Fruit fly (Drosophila melanogaster): ENCODE results near the gene CG14966.

Gene CG14966

DNA sequence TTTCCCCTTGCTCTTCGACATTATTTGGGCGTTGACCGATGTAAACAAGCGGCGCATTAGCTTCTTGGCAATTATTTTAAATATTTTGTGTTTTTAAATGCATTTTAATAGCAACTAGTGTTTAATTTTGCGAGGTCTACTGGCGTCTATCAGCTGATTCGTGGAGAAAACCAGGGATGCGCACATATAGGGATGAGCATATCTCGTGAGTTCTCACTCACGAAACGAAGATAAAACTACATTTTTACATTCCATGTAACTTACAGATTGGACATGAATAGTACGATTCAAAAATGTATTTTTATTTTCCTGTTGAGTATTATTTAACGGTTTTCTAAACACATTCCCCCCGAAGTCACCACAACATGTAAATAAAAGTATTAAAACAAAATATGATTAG is at the start of gene CG14966:
CG14966 (minus strand) TSS at position 168 of the 400 bp plus-strand sequence.
- TF ChIP-seq bab1 (GFP tag; optimal IDR thresholded peaks at IDR 0.05) (peak; percentile 80), CG1620 (GFP tag; optimal IDR thresholded peaks at IDR 0.05) (peak; percentile 32), toe (GFP tag; optimal IDR thresholded peaks at IDR 0.05) (peak; percentile 23), CG11617 (GFP tag; optimal IDR thresholded peaks at IDR 0.05) (peak; percentile 40), kay (GFP tag; ENCODE audit: borderline replicate concordance) (no peak), Hr96 (GFP tag; optimal IDR thresholded peaks at IDR 0.05) (no peak), CG7045 (GFP tag; optimal IDR thresholded peaks at IDR 0.05) (peak; percentile 5), pad (GFP tag; optimal IDR thresholded peaks at IDR 0.05) (no peak), cic (GFP tag; optimal IDR thresholded peaks at IDR 0.05) (peak; percentile 2), cnc (optimal IDR thresholded peaks at IDR 0.05) (no peak), CG7101 (tag; optimal IDR thresholded peaks at IDR 0.05) (peak; percentile 50), Mnt (GFP tag; optimal IDR thresholded peaks at IDR 0.05) (peak; percentile 57), CG33017 (tag; optimal IDR thresholded peaks at IDR 0.05) (peak; percentile 6), ovo (GFP tag; optimal IDR thresholded peaks at IDR 0.05) (peak; percentile 54), tj (GFP tag; optimal IDR thresholded peaks at IDR 0.05) (peak; percentile 32), CG5204 (GFP tag; optimal IDR thresholded peaks at IDR 0.05) (no peak)

DNA sequence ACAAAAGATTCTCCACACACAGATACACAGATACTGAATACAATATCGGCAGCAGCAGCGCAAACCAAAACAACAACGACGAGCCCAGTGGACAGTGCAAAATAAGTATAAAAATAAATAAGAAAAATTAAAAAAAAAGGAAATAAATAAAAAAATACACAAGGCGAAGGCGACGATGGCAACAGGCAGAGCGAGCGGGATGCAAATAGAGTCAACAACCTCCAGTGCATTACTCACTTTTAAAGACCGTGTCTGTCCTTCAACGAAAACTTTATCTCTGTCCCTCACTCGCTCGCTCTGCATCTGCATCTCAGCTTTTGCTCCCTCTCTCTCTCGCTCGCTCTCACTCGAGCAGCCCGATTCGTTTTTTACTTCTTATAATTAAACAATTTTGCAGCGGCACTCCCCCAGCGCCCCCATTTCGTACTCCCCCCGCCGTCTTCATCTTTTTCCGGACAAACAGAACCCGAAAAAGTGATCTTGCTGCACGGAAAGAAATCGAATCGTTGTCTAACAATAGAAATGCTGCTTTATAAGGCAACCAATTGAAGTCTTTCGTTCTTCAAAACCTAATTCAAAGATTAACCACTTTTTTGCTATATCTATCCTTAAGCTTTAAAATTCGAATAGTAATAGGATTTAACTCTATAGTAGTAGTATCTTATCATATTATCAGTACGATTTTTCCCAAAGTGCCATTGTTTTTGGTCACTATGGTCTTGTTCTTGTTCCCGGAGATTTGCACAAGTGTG is 49.1 kb upstream of the CG14966 start:
- no peak for TF ChIP-seq Crg-1 (GFP tag; optimal IDR thresholded peaks at IDR 0.05)
- no peak for TF ChIP-seq Clk (GFP tag; optimal IDR thresholded peaks at IDR 0.05)
- TF ChIP-seq cic (GFP tag; optimal IDR thresholded peaks at IDR 0.05) = peak; percentile 16
- TF ChIP-seq tj (GFP tag; optimal IDR thresholded peaks at IDR 0.05) = no peak
- no peak for TF ChIP-seq CG1620 (GFP tag; optimal IDR thresholded peaks at IDR 0.05)
- no peak for TF ChIP-seq CG14711 (tag; optimal IDR thresholded peaks at IDR 0.05)
- TF ChIP-seq CG12768 (GFP tag; optimal IDR thresholded peaks at IDR 0.05) = no peak
- no peak for TF ChIP-seq CG5204 (GFP tag; optimal IDR thresholded peaks at IDR 0.05)

DNA sequence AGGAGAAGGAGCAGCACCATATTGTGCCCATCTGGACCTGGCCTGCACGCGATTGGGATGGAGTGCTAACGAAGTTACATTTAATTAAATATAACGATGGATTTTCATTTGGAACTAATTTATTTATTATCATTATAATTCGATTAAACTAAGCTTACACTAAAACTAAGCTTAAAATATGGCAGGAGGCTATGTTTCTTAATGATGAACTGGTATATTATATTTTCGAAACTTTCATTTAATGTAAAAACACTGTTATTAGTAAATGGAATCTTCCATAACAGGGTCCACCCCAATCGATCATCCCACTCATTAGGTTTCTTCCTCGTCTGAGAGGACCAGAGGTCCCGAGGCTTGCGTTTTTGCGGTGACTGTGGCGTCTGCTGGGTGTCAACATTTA is 47.8 kb upstream of the CG14966 start:
- TF ChIP-seq Mnt (GFP tag; optimal IDR thresholded peaks at IDR 0.05) (no peak), CG11617 (GFP tag; optimal IDR thresholded peaks at IDR 0.05) (no peak), CG5204 (GFP tag; optimal IDR thresholded peaks at IDR 0.05) (no peak), CG7045 (GFP tag; optimal IDR thresholded peaks at IDR 0.05) (no peak), tj (GFP tag; optimal IDR thresholded peaks at IDR 0.05) (no peak), cic (GFP tag; optimal IDR thresholded peaks at IDR 0.05) (no peak)

DNA sequence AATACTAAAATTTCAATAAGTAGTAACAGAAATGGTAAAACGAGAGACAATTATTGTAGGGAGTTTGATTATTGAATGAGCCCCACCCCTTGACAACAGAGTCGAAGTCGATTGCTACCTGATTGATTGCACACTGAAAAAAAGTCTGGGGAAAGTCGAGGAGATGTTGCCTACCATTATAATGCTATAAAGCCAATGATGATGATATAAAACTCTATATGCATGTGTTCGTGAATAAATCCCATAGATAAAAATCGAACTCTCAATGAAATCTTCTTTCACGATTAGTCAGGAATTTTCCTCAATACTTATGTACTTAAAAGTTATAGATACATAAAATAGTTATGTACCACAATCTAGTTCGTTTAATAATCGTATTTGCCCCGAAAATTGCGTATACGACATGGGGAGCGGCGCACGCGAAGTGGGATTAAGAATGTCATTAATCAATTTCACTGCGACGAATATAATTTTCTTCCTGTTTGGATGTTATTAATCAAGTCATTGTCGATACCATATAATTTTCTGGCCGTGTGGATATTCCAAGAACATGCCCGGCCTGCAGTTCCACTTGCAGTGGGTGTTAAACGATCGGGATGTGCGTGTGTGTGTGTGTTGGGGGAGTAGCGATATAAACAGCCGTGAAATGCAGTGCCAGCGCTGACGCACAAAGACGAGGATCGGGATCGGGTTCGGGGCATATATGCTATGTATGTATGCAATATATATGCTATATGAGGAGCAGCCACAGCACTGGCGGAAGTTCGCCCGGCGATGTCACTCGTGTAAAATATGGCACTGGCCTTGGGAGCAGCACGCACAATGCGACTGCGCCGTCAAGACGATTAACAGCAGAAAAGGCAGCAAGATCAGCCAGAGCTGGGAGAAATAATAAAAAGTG is 47.1 kb upstream of the CG14966 start, which contains the start of gene CG12078:
CG12078 (minus strand) TSS at position 51 of the 901 bp plus-strand sequence.
- no peak for TF ChIP-seq CG7101 (tag; optimal IDR thresholded peaks at IDR 0.05)
- no peak for TF ChIP-seq toe (GFP tag; optimal IDR thresholded peaks at IDR 0.05)
- no peak for TF ChIP-seq CG7045 (GFP tag; optimal IDR thresholded peaks at IDR 0.05)

DNA sequence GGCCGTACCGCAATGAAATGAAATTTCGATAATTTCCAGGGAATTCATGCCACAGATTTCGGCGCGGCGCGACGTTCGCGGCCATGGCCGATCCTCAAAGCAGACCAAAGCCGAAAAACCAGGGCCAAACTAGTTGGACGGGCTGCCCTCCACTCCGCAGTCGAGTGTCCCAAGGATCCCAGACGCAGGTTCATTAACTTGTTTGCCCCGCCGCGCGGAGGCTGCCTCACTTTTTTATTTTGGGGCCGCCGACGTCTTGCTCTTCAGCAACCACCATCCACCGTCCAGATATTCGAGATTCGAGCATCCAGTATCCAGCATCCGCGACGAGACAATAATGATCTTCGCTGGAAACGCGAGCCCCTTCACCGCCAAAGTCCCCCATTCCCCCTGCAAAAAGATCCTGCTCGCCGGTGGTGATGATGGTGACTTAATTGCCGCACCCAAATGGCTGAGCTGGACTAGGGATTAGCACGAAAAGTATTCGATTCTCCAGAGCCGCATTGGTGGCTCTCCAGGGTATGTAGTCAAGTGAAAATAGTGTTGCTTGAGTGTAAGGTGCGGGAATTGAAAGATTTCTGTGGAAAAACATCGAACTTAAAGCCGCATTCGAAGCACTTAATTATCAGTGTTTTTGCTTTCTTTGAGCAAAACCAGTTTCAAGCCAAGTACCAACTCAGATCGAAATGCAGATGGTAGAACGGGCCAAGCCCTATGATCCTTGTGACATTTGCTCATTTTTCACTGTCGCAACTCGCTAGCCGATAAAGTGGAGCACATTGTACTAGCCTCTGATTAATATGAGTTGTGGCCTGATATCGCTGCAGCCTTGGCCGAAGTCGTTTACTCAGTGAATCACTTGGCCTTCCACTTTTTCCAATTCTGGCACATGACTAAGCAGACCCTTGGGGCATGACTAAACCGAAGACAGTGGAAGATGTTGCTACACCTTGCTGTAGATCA is 45.0 kb upstream of the CG14966 start:
- TF ChIP-seq CG7045 (GFP tag; optimal IDR thresholded peaks at IDR 0.05) (no peak), Crg-1 (GFP tag; optimal IDR thresholded peaks at IDR 0.05) (no peak), toe (GFP tag; optimal IDR thresholded peaks at IDR 0.05) (no peak), Clk (GFP tag; optimal IDR thresholded peaks at IDR 0.05) (no peak), CG12768 (GFP tag; optimal IDR thresholded peaks at IDR 0.05) (no peak), bab1 (GFP tag; optimal IDR thresholded peaks at IDR 0.05) (no peak), CG1620 (GFP tag; optimal IDR thresholded peaks at IDR 0.05) (no peak), kay (GFP tag; ENCODE audit: borderline replicate concordance) (no peak), cnc (optimal IDR thresholded peaks at IDR 0.05) (no peak), CG33017 (tag; optimal IDR thresholded peaks at IDR 0.05) (no peak)

DNA sequence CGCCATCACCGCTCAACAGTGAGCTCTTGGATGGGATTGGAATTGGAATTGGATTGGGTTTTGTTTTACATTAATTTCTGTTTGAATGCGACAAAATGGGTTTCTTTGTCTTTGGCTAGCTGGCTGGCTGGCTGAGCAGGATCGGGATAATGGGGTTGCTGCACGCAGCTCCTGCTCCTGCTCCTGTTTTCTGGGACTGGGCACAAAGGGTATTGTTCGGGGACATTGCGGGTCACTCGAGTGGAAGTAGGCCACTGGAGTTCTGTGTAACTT is 43.9 kb upstream of the CG14966 start:
- TF ChIP-seq Hr96 (GFP tag; optimal IDR thresholded peaks at IDR 0.05) (no peak), toe (GFP tag; optimal IDR thresholded peaks at IDR 0.05) (no peak), CG7101 (tag; optimal IDR thresholded peaks at IDR 0.05) (no peak), ovo (GFP tag; optimal IDR thresholded peaks at IDR 0.05) (no peak), Crg-1 (GFP tag; optimal IDR thresholded peaks at IDR 0.05) (no peak), CG12768 (GFP tag; optimal IDR thresholded peaks at IDR 0.05) (no peak), tj (GFP tag; optimal IDR thresholded peaks at IDR 0.05) (no peak), CG5204 (GFP tag; optimal IDR thresholded peaks at IDR 0.05) (no peak), cic (GFP tag; optimal IDR thresholded peaks at IDR 0.05) (no peak), kay (GFP tag; ENCODE audit: borderline replicate concordance) (no peak), bab1 (GFP tag; optimal IDR thresholded peaks at IDR 0.05) (no peak), CG7045 (GFP tag; optimal IDR thresholded peaks at IDR 0.05) (no peak), CG33017 (tag; optimal IDR thresholded peaks at IDR 0.05) (no peak), CG1620 (GFP tag; optimal IDR thresholded peaks at IDR 0.05) (no peak), Mnt (GFP tag; optimal IDR thresholded peaks at IDR 0.05) (no peak), CG11617 (GFP tag; optimal IDR thresholded peaks at IDR 0.05) (no peak), CG14711 (tag; optimal IDR thresholded peaks at IDR 0.05) (no peak), cnc (optimal IDR thresholded peaks at IDR 0.05) (no peak), pad (GFP tag; optimal IDR thresholded peaks at IDR 0.05) (no peak)

Measured in whole organism, adult.